Worm (Caenorhabditis elegans) whole organism, late embryonic: ENCODE results near the gene eat-2.
A peak's percentile ranks its signal among the peaks of the same experiment; 100 is the strongest.
"Not testable (repeated sequence)": the region's sequence is repeated elsewhere in the genome, so short reads cannot be mapped to it uniquely, and the experiment has no call there.

Experiments used
- C38D4.7 ChIP-seq: fragments of 200-800 bp; sonication (Bioruptor generic); optimal IDR thresholded peaks from 2 replicates; lab custom pipeline; 2018; ENCODE audit warnings: mild to moderate bottlenecking, missing genetic modification characterization, moderate library complexity, missing compliant biosample characterization
- K09A11.1 ChIP-seq: sonication (generic microtip); optimal IDR thresholded peaks from 2 replicates; lab custom pipeline; 2017; ENCODE audit warnings: antibody characterized with exemption, mild to moderate bottlenecking, missing genetic modification characterization, missing compliant biosample characterization; ENCODE audit not compliant: insufficient read depth
- fkh-10 ChIP-seq: fragments of 150-350 bp; optimal IDR thresholded peaks from 2 replicates; lab custom pipeline; 2014; ENCODE audit warnings: missing biosample characterization, missing genetic modification reagents, missing genetic modification characterization
- lim-6 ChIP-seq: sonication (generic microtip); optimal IDR thresholded peaks from 2 replicates; lab custom pipeline; 2016; ENCODE audit warnings: missing genetic modification characterization, missing compliant biosample characterization
- mec-3 ChIP-seq: sonication (generic microtip); optimal IDR thresholded peaks from 2 replicates; lab custom pipeline; 2016; ENCODE audit warnings: borderline replicate concordance, missing genetic modification characterization, missing compliant biosample characterization
- pha-4 ChIP-seq: fragments of 150-350 bp; optimal IDR thresholded peaks from 2 replicates; lab custom pipeline; 2018; ENCODE audit warnings: missing biosample characterization, missing genetic modification reagents, missing genetic modification characterization
- pqm-1 ChIP-seq: sonication (generic microtip); optimal IDR thresholded peaks from 2 replicates; lab custom pipeline; 2016; ENCODE audit warnings: missing genetic modification characterization, missing compliant biosample characterization
- sox-2 ChIP-seq: fragments of 200-800 bp; sonication (Bioruptor generic); IDR thresholded peaks from 2 replicates; pipeline ENCODE4 v1.3.6; 2022; ENCODE audit warnings: missing genetic modification reagents, missing genetic modification characterization, missing compliant biosample characterization
- tbx-2 ChIP-seq: sonication (generic microtip); optimal IDR thresholded peaks from 2 replicates; lab custom pipeline; 2016; ENCODE audit warnings: missing genetic modification characterization, missing compliant biosample characterization
- unc-55 ChIP-seq: sonication (generic microtip); optimal IDR thresholded peaks from 2 replicates; lab custom pipeline; 2017; ENCODE audit warnings: missing biosample characterization, missing genetic modification reagents, missing genetic modification characterization

ce11 chrII:14142098-14142554, 29.3 kb downstream of the eat-2 start, which contains the start of gene cacn-1:
- TF ChIP-seq K09A11.1 (tag; lab: Kevin White, UChicago); mec-3; unc-55; fkh-10 (GFP tag; lab: Kevin White, UChicago); sox-2; C38D4.7 (GFP tag; lab: Kevin White, UChicago); pqm-1 (tag; lab: Kevin White, UChicago); lim-6 (tag; lab: Kevin White, UChicago); pha-4 (tag; lab: Kevin White, UChicago): not testable (repeated sequence)
- TF ChIP-seq tbx-2 (tag; lab: Kevin White, UChicago) = peak; percentile 53
